Worm (Caenorhabditis elegans) whole organism, young adult: Measurements from ENCODE around the gene chtb-2.

Experiments
- C17E4.6 ChIP-seq: fragments of 200-800 bp; sonication (Bioruptor generic); IDR thresholded peaks from 2 replicates; pipeline ENCODE4 v1.3.6; 2022; ENCODE audit warnings: missing genetic modification reagents, missing genetic modification characterization, missing compliant biosample characterization
- Y53G8AR.9 ChIP-seq: fragments of 200-800 bp; sonication (Bioruptor generic); conservative IDR thresholded peaks from 2 replicates; pipeline ENCODE4 v1.3.6; 2022; ENCODE audit warnings: missing genetic modification reagents, missing genetic modification characterization, missing compliant biosample characterization
- Y95B8A.8 ChIP-seq: fragments of 200-800 bp; sonication (Bioruptor generic); IDR thresholded peaks from 2 replicates; pipeline ENCODE4 v1.3.6; 2022; ENCODE audit warnings: missing genetic modification reagents, missing genetic modification characterization, missing compliant biosample characterization
- ZK185.1 ChIP-seq: sonication (generic microtip); optimal IDR thresholded peaks from 2 replicates; lab custom pipeline; 2016; ENCODE audit warnings: mild to moderate bottlenecking, missing genetic modification characterization, missing compliant biosample characterization; ENCODE audit not compliant: poor library complexity, severe bottlenecking
- egrh-3 ChIP-seq: fragments of 200-800 bp; sonication (Bioruptor generic); IDR thresholded peaks from 2 replicates; pipeline ENCODE4 v1.3.6; 2022; ENCODE audit warnings: missing genetic modification reagents, missing genetic modification characterization, missing compliant biosample characterization
- fkh-3 ChIP-seq: sonication (generic microtip); optimal IDR thresholded peaks from 2 replicates; lab custom pipeline; 2016; ENCODE audit warnings: mild to moderate bottlenecking, missing genetic modification characterization, missing compliant biosample characterization
- hmg-1.2 ChIP-seq: fragments of 200-800 bp; sonication (Bioruptor generic); IDR thresholded peaks from 2 replicates; pipeline ENCODE4 v1.3.6; 2022; ENCODE audit warnings: missing genetic modification reagents, missing genetic modification characterization, missing compliant biosample characterization
- mcd-1 ChIP-seq: fragments of 200-800 bp; sonication (Bioruptor generic); IDR thresholded peaks from 2 replicates; pipeline ENCODE4 v1.3.6; 2022; ENCODE audit warnings: missing genetic modification reagents, missing genetic modification characterization, missing compliant biosample characterization
- nfyb-1 ChIP-seq: fragments of 200-800 bp; sonication (Bioruptor generic); IDR thresholded peaks from 2 replicates; pipeline ENCODE4 v1.3.6; 2022; ENCODE audit warnings: missing genetic modification reagents, missing genetic modification characterization, missing compliant biosample characterization
- unc-62 ChIP-seq: fragments of 150-350 bp; optimal IDR thresholded peaks from 2 replicates; lab custom pipeline; 2014; ENCODE audit warnings: missing biosample characterization, missing genetic modification reagents, missing genetic modification characterization
- ztf-28 ChIP-seq: fragments of 200-800 bp; sonication (Bioruptor generic); IDR thresholded peaks from 2 replicates; pipeline ENCODE4 v1.3.6; 2022; ENCODE audit warnings: missing genetic modification reagents, missing genetic modification characterization, missing compliant biosample characterization

- TF ChIP-seq ZK185.1 (tag; lab: Kevin White, UChicago) (no peak), C17E4.6 (GFP tag; lab: Robert Waterston, UW) (no peak), mcd-1 (GFP tag; lab: Robert Waterston, UW) (no peak), hmg-1.2 (GFP tag; lab: Robert Waterston, UW) (no peak), ztf-28 (no peak), fkh-3 (tag; lab: Kevin White, UChicago) (no peak), Y95B8A.8 (GFP tag; lab: Robert Waterston, UW) (no peak), nfyb-1 (GFP tag; lab: Robert Waterston, UW) (no peak), unc-62 (GFP tag; lab: Kevin White, UChicago) (no peak), Y53G8AR.9 (GFP tag; lab: Robert Waterston, UW) (no peak), egrh-3 (GFP tag; lab: Robert Waterston, UW) (no peak)
Measured at ce11 chrIII:6489493-6489892, 6.5 kb downstream of the chtb-2 start, which contains the start of gene rpt-3.
